Worm (Caenorhabditis elegans) whole organism, L4 larva: ENCODE measurements around the gene cdh-8.

Experiments used
- F37D6.2 ChIP-seq: sonication (generic microtip); optimal IDR thresholded peaks from 2 replicates; lab custom pipeline; 2016; ENCODE audit warnings: mild to moderate bottlenecking, missing genetic modification characterization, missing compliant biosample characterization
- F49E8.2 ChIP-seq: sonication (generic microtip); optimal IDR thresholded peaks from 2 replicates; lab custom pipeline; 2016; ENCODE audit warnings: missing compliant biosample characterization, mild to moderate bottlenecking, missing genetic modification characterization, borderline replicate concordance
- T20F7.1 ChIP-seq: fragments of 200-800 bp; sonication (Bioruptor generic); optimal IDR thresholded peaks from 2 replicates; lab custom pipeline; 2018; ENCODE audit warnings: mild to moderate bottlenecking, missing genetic modification characterization, missing compliant biosample characterization
- Y48G9A.11 ChIP-seq: fragments of 200-800 bp; sonication (Bioruptor generic); IDR thresholded peaks from 2 replicates; pipeline ENCODE4 v1.3.6; 2022; ENCODE audit warnings: missing genetic modification reagents, missing genetic modification characterization, missing compliant biosample characterization
- aha-1 ChIP-seq: fragments of 150-350 bp; peaks from one replicate; lab custom pipeline; 2014; ENCODE audit warnings: missing biosample characterization, missing genetic modification characterization
- aly-2 ChIP-seq: sonication (generic microtip); optimal IDR thresholded peaks from 2 replicates; lab custom pipeline; 2018; ENCODE audit warnings: missing biosample characterization, missing genetic modification characterization
- attf-4 ChIP-seq: sonication (generic microtip); optimal IDR thresholded peaks from 3 replicates; lab custom pipeline; 2017; ENCODE audit warnings: missing biosample characterization, missing genetic modification characterization
- ceh-20 ChIP-seq: fragments of 200-800 bp; sonication (Bioruptor generic); IDR thresholded peaks from 2 replicates; pipeline ENCODE4 v1.3.6; 2022; ENCODE audit warnings: missing genetic modification reagents, missing genetic modification characterization, missing compliant biosample characterization
- ceh-28 ChIP-seq: fragments of 150-350 bp; optimal IDR thresholded peaks from 2 replicates; lab custom pipeline; 2014; ENCODE audit warnings: missing biosample characterization, missing genetic modification reagents, missing genetic modification characterization
- ceh-32 ChIP-seq: sonication (generic microtip); optimal IDR thresholded peaks from 2 replicates; lab custom pipeline; 2016; ENCODE audit warnings: mild to moderate bottlenecking, missing genetic modification characterization, missing compliant biosample characterization; ENCODE audit not compliant: poor library complexity
- ces-1 ChIP-seq: fragments of 150-350 bp; sonication (generic microtip); optimal IDR thresholded peaks from 4 replicates; lab custom pipeline; 2014; ENCODE audit warnings: missing biosample characterization, missing genetic modification reagents, missing genetic modification characterization
- cey-2 ChIP-seq: sonication (generic microtip); optimal IDR thresholded peaks from 3 replicates; lab custom pipeline; 2017; ENCODE audit warnings: missing genetic modification characterization, mild to moderate bottlenecking, missing compliant biosample characterization, antibody characterized with exemption, borderline replicate concordance; ENCODE audit not compliant: insufficient read depth
- ctbp-1 ChIP-seq: fragments of 200-800 bp; sonication (Bioruptor generic); IDR thresholded peaks from 2 replicates; pipeline ENCODE4 v1.3.6; 2022; ENCODE audit warnings: missing genetic modification reagents, missing genetic modification characterization, missing compliant biosample characterization
- daf-16 ChIP-seq, 3 experiments: sonication (generic microtip); optimal IDR thresholded peaks; 2 replicates each; lab custom pipeline; 2016 to 2017; ENCODE audit warnings: missing genetic modification characterization in 3 of 3, missing genetic modification reagents in 3 of 3, mild to moderate bottlenecking in 2 of 3, missing compliant biosample characterization in 2 of 3, missing biosample characterization in 1 of 3, moderate library complexity in 1 of 3
- dmd-6 ChIP-seq: fragments of 200-800 bp; sonication (Bioruptor generic); IDR thresholded peaks from 2 replicates; pipeline ENCODE4 v1.3.6; 2022; ENCODE audit warnings: missing genetic modification reagents, missing genetic modification characterization, missing compliant biosample characterization
- duxl-1 ChIP-seq: sonication (generic microtip); optimal IDR thresholded peaks from 2 replicates; lab custom pipeline; 2016; ENCODE audit warnings: mild to moderate bottlenecking, missing genetic modification characterization, moderate library complexity, missing compliant biosample characterization; ENCODE audit not compliant: poor library complexity
- egl-27 ChIP-seq: sonication (generic microtip); optimal IDR thresholded peaks from 3 replicates; lab custom pipeline; 2017; ENCODE audit warnings: missing biosample characterization, missing genetic modification reagents, missing genetic modification characterization
- egl-43 ChIP-seq: fragments of 200-800 bp; sonication (Bioruptor generic); IDR thresholded peaks from 2 replicates; pipeline ENCODE4 v1.3.6; 2022; ENCODE audit warnings: missing genetic modification reagents, missing genetic modification characterization, missing compliant biosample characterization
- fkh-10 ChIP-seq: fragments of 150-350 bp; optimal IDR thresholded peaks from 2 replicates; lab custom pipeline; 2014; ENCODE audit warnings: missing biosample characterization, missing genetic modification reagents, missing genetic modification characterization
- fos-1 ChIP-seq: fragments of 150-350 bp; optimal IDR thresholded peaks from 2 replicates; lab custom pipeline; 2014; ENCODE audit warnings: missing biosample characterization, missing genetic modification characterization
- gei-8 ChIP-seq: fragments of 200-800 bp; sonication (Bioruptor generic); optimal IDR thresholded peaks from 2 replicates; lab custom pipeline; 2018; ENCODE audit warnings: mild to moderate bottlenecking, missing genetic modification characterization, missing compliant biosample characterization
- jun-1 ChIP-seq: fragments of 150-350 bp; optimal IDR thresholded peaks from 2 replicates; lab custom pipeline; 2014; ENCODE audit warnings: missing biosample characterization, missing genetic modification reagents, missing genetic modification characterization
- lim-7 ChIP-seq: fragments of 200-800 bp; sonication (Bioruptor generic); IDR thresholded peaks from 2 replicates; pipeline ENCODE4 v1.3.6; 2022; ENCODE audit warnings: missing genetic modification characterization, missing compliant biosample characterization
- lin-1 ChIP-seq: fragments of 200-800 bp; sonication (Bioruptor generic); IDR thresholded peaks from 2 replicates; pipeline ENCODE4 v1.3.6; 2022; ENCODE audit warnings: missing genetic modification reagents, missing genetic modification characterization, missing compliant biosample characterization
- lin-29 ChIP-seq: fragments of 200-800 bp; sonication (Bioruptor generic); IDR thresholded peaks from 2 replicates; pipeline ENCODE4 v1.3.6; 2022; ENCODE audit warnings: missing genetic modification reagents, missing genetic modification characterization, missing compliant biosample characterization
- lsy-2 ChIP-seq, 2 experiments: fragments of 150-350 bp in 1 of 2; sonication (generic microtip) in 1 of 2; optimal IDR thresholded peaks; 2 replicates each; lab custom pipeline; 2014 to 2017; ENCODE audit warnings: missing biosample characterization in 2 of 2, missing genetic modification characterization in 2 of 2
- madf-9 ChIP-seq: fragments of 200-800 bp; sonication (Bioruptor generic); conservative IDR thresholded peaks from 2 replicates; pipeline ENCODE4 v1.3.6; 2022; ENCODE audit warnings: missing genetic modification reagents, missing genetic modification characterization, missing compliant biosample characterization
- mdl-1 ChIP-seq, 2 experiments: fragments of 150-350 bp in 1 of 2; sonication (generic microtip) in 1 of 2; optimal IDR thresholded peaks; 2 replicates each; lab custom pipeline; 2014 to 2017; ENCODE audit warnings: missing biosample characterization in 2 of 2, missing genetic modification characterization in 2 of 2
- mdt-29 ChIP-seq: fragments of 200-800 bp; sonication (Bioruptor generic); IDR thresholded peaks from 2 replicates; pipeline ENCODE4 v1.3.6; 2022; ENCODE audit warnings: missing genetic modification reagents, missing genetic modification characterization, missing compliant biosample characterization
- mes-2 ChIP-seq: sonication (generic microtip); optimal IDR thresholded peaks from 2 replicates; lab custom pipeline; 2016; ENCODE audit warnings: missing genotype, mild to moderate bottlenecking, missing genetic modification characterization, missing compliant biosample characterization; ENCODE audit not compliant: poor library complexity, severe bottlenecking
- mxl-2 ChIP-seq: fragments of 200-800 bp; sonication (Bioruptor generic); conservative IDR thresholded peaks from 2 replicates; pipeline ENCODE4 v1.3.6; 2022; ENCODE audit warnings: missing genetic modification reagents, missing genetic modification characterization, missing compliant biosample characterization
- nhr-11 ChIP-seq: fragments of 150-350 bp; optimal IDR thresholded peaks from 2 replicates; lab custom pipeline; 2014; ENCODE audit warnings: missing biosample characterization, missing genetic modification characterization
- nhr-237 ChIP-seq: sonication (generic microtip); optimal IDR thresholded peaks from 2 replicates; lab custom pipeline; 2017; ENCODE audit warnings: missing biosample characterization, missing genetic modification characterization
- nhr-28 ChIP-seq: fragments of 150-350 bp; optimal IDR thresholded peaks from 2 replicates; lab custom pipeline; 2014; ENCODE audit warnings: missing biosample characterization, missing genetic modification characterization
- nhr-41 ChIP-seq: fragments of 200-800 bp; sonication (Bioruptor generic); IDR thresholded peaks from 2 replicates; pipeline ENCODE4 v1.3.6; 2022; ENCODE audit warnings: missing genetic modification reagents, missing genetic modification characterization, missing compliant biosample characterization
- nhr-76 ChIP-seq: fragments of 150-350 bp; optimal IDR thresholded peaks from 2 replicates; lab custom pipeline; 2014; ENCODE audit warnings: missing biosample characterization, missing genetic modification characterization
- pha-4 ChIP-seq, 2 experiments: fragments of 150-350 bp in 1 of 2; fragments of 200-800 bp in 1 of 2; sonication (Bioruptor generic) in 1 of 2; IDR thresholded peaks in 1 of 2; optimal IDR thresholded peaks in 1 of 2; 2 replicates each; pipeline versions ENCODE4 v1.3.6 to Lab custom; 2014 to 2022; ENCODE audit warnings: missing genetic modification characterization in 2 of 2, missing genetic modification reagents in 2 of 2, missing biosample characterization in 1 of 2, missing compliant biosample characterization in 1 of 2
- pqm-1 ChIP-seq: sonication (generic microtip); optimal IDR thresholded peaks from 2 replicates; lab custom pipeline; 2017; ENCODE audit warnings: missing biosample characterization, missing genetic modification characterization
- snpc-1.2 ChIP-seq: fragments of 200-800 bp; sonication (Bioruptor generic); IDR thresholded peaks from 2 replicates; pipeline ENCODE4 v1.3.6; 2022; ENCODE audit warnings: missing genetic modification reagents, missing genetic modification characterization, missing compliant biosample characterization
- unc-39 ChIP-seq: sonication (generic microtip); optimal IDR thresholded peaks from 2 replicates; lab custom pipeline; 2017; ENCODE audit warnings: missing biosample characterization, missing genetic modification characterization
- unc-62 ChIP-seq, 3 experiments: fragments of 150-350 bp in 1 of 3; sonication (generic microtip); optimal IDR thresholded peaks in 2 of 3; peaks in 1 of 3; 1 replicate in 1 of 3; 2 replicates in 2 of 3; lab custom pipeline; 2014 to 2017; ENCODE audit warnings: missing biosample characterization in 3 of 3, missing genetic modification characterization in 3 of 3, missing genetic modification reagents in 3 of 3, missing genotype in 1 of 3
- vab-7 ChIP-seq: fragments of 200-800 bp; sonication (Bioruptor generic); IDR thresholded peaks from 2 replicates; pipeline ENCODE4 v1.3.6; 2022; ENCODE audit warnings: missing genetic modification reagents, missing genetic modification characterization, missing compliant biosample characterization
- zag-1 ChIP-seq: fragments of 150-350 bp; optimal IDR thresholded peaks from 2 replicates; lab custom pipeline; 2014; ENCODE audit warnings: missing biosample characterization, missing genetic modification characterization

Gene cdh-8

DNA sequence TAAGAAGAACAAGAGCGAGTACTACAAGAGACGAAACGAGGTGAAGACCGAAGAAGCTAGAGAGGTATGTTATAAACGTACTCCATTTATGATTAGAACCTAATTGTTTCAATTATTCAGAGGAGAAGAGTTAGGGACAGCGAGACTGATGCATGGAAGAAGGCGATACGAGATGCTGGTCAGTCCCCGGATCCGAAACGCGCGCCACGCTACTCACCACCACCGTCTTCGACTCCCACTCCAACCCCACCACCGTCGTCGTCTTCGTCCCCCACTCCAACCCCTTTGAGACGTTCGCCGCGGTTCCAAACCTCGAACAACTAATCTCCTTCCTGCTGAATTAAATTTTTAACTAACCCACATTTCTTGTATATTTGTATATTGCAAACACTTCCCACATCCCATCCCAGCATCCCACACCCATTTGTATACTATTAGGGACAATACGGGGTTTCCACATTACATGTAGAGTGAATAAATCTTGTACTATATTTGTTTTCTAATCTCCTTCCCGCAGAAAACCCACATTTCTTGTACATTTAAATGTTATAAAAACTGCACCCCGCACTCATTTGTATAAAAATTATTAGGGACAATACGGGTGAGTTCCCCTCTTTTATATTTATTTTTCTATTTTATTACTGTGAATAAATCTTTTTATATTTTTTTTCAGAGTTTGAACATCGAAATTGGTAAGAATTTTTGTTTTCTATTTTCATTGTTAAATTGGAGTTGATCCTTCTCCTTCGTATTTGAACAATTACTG, 47.9 kb downstream of the cdh-8 start (continued):
- TF ChIP-seq nhr-28 (tag; lab: Kevin White, UChicago) (no peak), aly-2 (tag; lab: Kevin White, UChicago) (no peak), lim-7 (GFP tag; lab: Robert Waterston, UW) (no peak), F49E8.2 (tag; lab: Kevin White, UChicago) (no peak), ceh-32 (no peak), F37D6.2 (no peak), madf-9 (GFP tag; lab: Robert Waterston, UW) (no peak), lsy-2 (tag; optimal IDR thresholded peaks at IDR 0.05; lab: Kevin White, UChicago) (no peak), cey-2 (tag; lab: Kevin White, UChicago) (no peak), duxl-1 (tag; lab: Kevin White, UChicago) (no peak), dmd-6 (no peak), nhr-11 (tag; lab: Kevin White, UChicago) (no peak)

DNA sequence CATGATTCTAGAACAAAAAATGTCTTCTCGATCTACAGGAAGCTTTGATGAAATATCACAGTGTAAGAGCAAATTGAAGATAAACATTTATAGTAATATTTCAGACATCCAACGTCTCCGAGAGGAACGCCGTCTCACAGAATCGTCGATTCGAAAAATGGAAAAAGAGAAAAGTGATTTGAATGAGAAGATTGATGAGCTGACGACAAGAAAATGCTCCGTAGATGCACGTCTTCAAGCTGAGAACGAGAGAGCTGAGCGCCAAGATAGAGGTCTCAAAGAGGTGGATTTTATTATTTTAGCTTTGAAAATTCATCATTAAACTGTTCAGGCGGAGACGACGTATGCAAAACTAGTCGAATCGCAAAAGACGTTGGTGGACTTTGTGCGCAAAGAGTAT, 48.5 kb downstream of the cdh-8 start, which contains the start of gene ssna-1:
ssna-1 (plus strand) TSS at position 12 of the 400 bp plus-strand sequence.
- TF ChIP-seq zag-1 (tag; lab: Kevin White, UChicago) (no peak), mes-2 (tag; lab: Kevin White, UChicago) (peak; percentile 32), lin-1 (no peak), vab-7 (no peak), F49E8.2 (tag; lab: Kevin White, UChicago) (no peak), egl-27 (no peak), mdt-29 (no peak), Y48G9A.11 (GFP tag; lab: Robert Waterston, UW) (no peak), nhr-237 (tag; lab: Kevin White, UChicago) (no peak), attf-4 (no peak), ces-1 (GFP tag; lab: Kevin White, UChicago) (no peak), nhr-41 (no peak), unc-39 (tag; lab: Kevin White, UChicago) (no peak), pqm-1 (no peak), fos-1 (tag; lab: Kevin White, UChicago) (no peak), mxl-2 (GFP tag; lab: Robert Waterston, UW) (no peak), jun-1 (tag; lab: Kevin White, UChicago) (no peak), cey-2 (tag; lab: Kevin White, UChicago) (no peak), lin-29 (GFP tag; lab: Robert Waterston, UW) (no peak), pha-4 (GFP tag; IDR thresholded peaks at IDR 0.05; lab: Robert Waterston, UW) (no peak), pha-4 (tag; optimal IDR thresholded peaks at IDR 0.05; lab: Kevin White, UChicago) (no peak), nhr-76 (tag; lab: Kevin White, UChicago) (no peak), unc-62 (GFP tag; optimal IDR thresholded peaks at IDR 0.05 in 1 of 2; lab: Kevin White, UChicago) (peak in 1 of 2 experiments; percentile 85), unc-62 (tag; optimal IDR thresholded peaks at IDR 0.05; lab: Kevin White, UChicago) (no peak), T20F7.1 (GFP tag; lab: Kevin White, UChicago) (no peak), snpc-1.2 (GFP tag; lab: Robert Waterston, UW) (no peak), egl-43 (GFP tag; lab: Robert Waterston, UW) (no peak), ceh-28 (no peak), daf-16 (GFP tag; optimal IDR thresholded peaks at IDR 0.05; lab: Kevin White, UChicago) (no peak), daf-16 (tag; optimal IDR thresholded peaks at IDR 0.05; lab: Kevin White, UChicago) (peak; percentile 0), ctbp-1 (GFP tag; lab: Robert Waterston, UW) (no peak), aha-1 (tag; lab: Kevin White, UChicago) (peak; percentile 22), mdl-1 (tag; optimal IDR thresholded peaks at IDR 0.05; lab: Kevin White, UChicago) (no peak), duxl-1 (tag; lab: Kevin White, UChicago) (no peak), ceh-20 (GFP tag; lab: Robert Waterston, UW) (no peak), gei-8 (GFP tag; lab: Kevin White, UChicago) (no peak), fkh-10 (GFP tag; lab: Kevin White, UChicago) (no peak)
